Worm (Caenorhabditis elegans) whole organism, L1 larva: ENCODE data around the gene par-1.

ENCODE experiments used
- aha-1 ChIP-seq: fragments of 150-350 bp; optimal IDR thresholded peaks from 2 replicates; lab custom pipeline; 2014; ENCODE audit warnings: missing biosample characterization, missing genetic modification characterization
- dpl-1 ChIP-seq, 3 experiments: fragments of 150-350 bp in 2 of 3; sonication (generic microtip) in 1 of 3; optimal IDR thresholded peaks; 2 replicates each; lab custom pipeline; 2014 to 2017; ENCODE audit warnings: missing biosample characterization in 3 of 3, missing genetic modification characterization in 3 of 3, missing genetic modification reagents in 3 of 3
- egl-27 ChIP-seq, 2 experiments: fragments of 150-350 bp in 1 of 2; sonication (generic microtip); optimal IDR thresholded peaks; 3 replicates each; lab custom pipeline; 2017 to 2018; ENCODE audit warnings: missing biosample characterization in 2 of 2, missing genetic modification characterization in 2 of 2, missing genetic modification reagents in 2 of 2
- elt-3 ChIP-seq, 6 experiments: fragments of 150-350 bp in 1 of 6; sonication (generic microtip); optimal IDR thresholded peaks; 2 replicates each; lab custom pipeline; 2017 to 2018; ENCODE audit warnings: missing biosample characterization in 6 of 6, missing genetic modification characterization in 6 of 6, inconsistent platforms in 1 of 6
- nhr-20 ChIP-seq: sonication (generic microtip); optimal IDR thresholded peaks from 2 replicates; lab custom pipeline; 2016; ENCODE audit warnings: mild to moderate bottlenecking, missing genetic modification characterization, missing compliant biosample characterization
- nhr-237 ChIP-seq: fragments of 150-350 bp; optimal IDR thresholded peaks from 2 replicates; lab custom pipeline; 2014; ENCODE audit warnings: missing biosample characterization, missing genetic modification characterization
- skn-1 ChIP-seq: fragments of 150-350 bp; optimal IDR thresholded peaks from 2 replicates; lab custom pipeline; 2014; ENCODE audit warnings: missing biosample characterization, missing genetic modification characterization
- snpc-4 ChIP-seq: fragments of 150-350 bp; optimal IDR thresholded peaks from 2 replicates; lab custom pipeline; 2014; ENCODE audit warnings: missing biosample characterization, missing genetic modification characterization
- unc-62 ChIP-seq: fragments of 150-350 bp; optimal IDR thresholded peaks from 2 replicates; lab custom pipeline; 2014; ENCODE audit warnings: missing biosample characterization, missing genetic modification reagents, missing genetic modification characterization
- unc-86 ChIP-seq: sonication (generic microtip); optimal IDR thresholded peaks from 2 replicates; lab custom pipeline; 2016; ENCODE audit warnings: missing genetic modification characterization, missing compliant biosample characterization
- unc-98 ChIP-seq: fragments of 200-800 bp; sonication (Bioruptor generic); IDR thresholded peaks from 2 replicates; pipeline ENCODE4 v1.3.6; 2022; ENCODE audit warnings: missing genetic modification characterization, missing compliant biosample characterization
- vab-15 ChIP-seq: sonication (generic microtip); optimal IDR thresholded peaks from 2 replicates; lab custom pipeline; 2017; ENCODE audit warnings: missing genotype, mild to moderate bottlenecking, missing genetic modification characterization, missing compliant biosample characterization
- zag-1 ChIP-seq: fragments of 150-350 bp; optimal IDR thresholded peaks from 2 replicates; lab custom pipeline; 2014; ENCODE audit warnings: missing biosample characterization, missing genetic modification characterization

ce11 chrV:14120674-14121073 is 24.5 kb downstream of the par-1 start:
- TF ChIP-seq unc-62 (no peak), zag-1 (tag; lab: Kevin White, UChicago) (no peak), nhr-20 (tag; lab: Kevin White, UChicago) (no peak), snpc-4 (tag; lab: Kevin White, UChicago) (no peak), elt-3 (tag; optimal IDR thresholded peaks at IDR 0.05; lab: Kevin White, UChicago) (no peak), nhr-237 (tag; lab: Kevin White, UChicago) (no peak), vab-15 (tag; lab: Kevin White, UChicago) (no peak), aha-1 (tag; lab: Kevin White, UChicago) (no peak), unc-98 (no peak), skn-1 (tag; lab: Kevin White, UChicago) (no peak), egl-27 (tag; optimal IDR thresholded peaks at IDR 0.05; lab: Kevin White, UChicago) (no peak), unc-86 (no peak), dpl-1 (GFP tag; optimal IDR thresholded peaks at IDR 0.05; lab: Kevin White, UChicago) (no peak)
